Fruit fly (Drosophila melanogaster): Measurements from ENCODE around the gene CG8032.

Gene CG8032

DNA sequence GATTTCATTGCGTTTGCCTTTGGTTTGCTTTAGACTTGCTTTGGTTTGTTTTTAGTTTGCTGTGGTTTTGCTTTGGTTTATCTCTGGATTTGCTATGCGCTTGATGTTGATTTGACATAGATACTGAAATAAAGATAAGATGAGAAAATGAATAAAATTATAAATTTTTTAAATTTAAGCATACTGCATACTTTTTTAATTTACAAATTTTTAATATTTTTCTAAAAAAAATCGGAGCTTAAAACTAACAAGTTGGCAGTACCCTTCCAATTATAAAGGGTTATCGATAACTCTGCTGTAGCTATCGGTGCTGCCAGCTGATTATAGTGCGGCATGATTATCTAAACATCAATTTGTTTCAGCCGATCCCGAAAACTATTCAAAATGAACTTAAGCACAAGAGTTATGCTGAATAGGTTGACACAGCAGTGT, 9.9 kb downstream of the CG8032 start, which contains the start of gene mRpL19 (continued):
- TF ChIP-seq CG15269 (tag; optimal IDR thresholded peaks at IDR 0.05) (peak; percentile 62), GATAe (GFP tag; conservative IDR thresholded peaks at IDR 0.05) (no peak), yki (optimal IDR thresholded peaks at IDR 0.05) (no peak), grau (tag; optimal IDR thresholded peaks at IDR 0.05) (peak; percentile 57), MBD-R2 (GFP tag; IDR thresholded peaks at IDR 0.05) (peak; percentile 84), NfI (GFP tag; optimal IDR thresholded peaks at IDR 0.05) (peak; percentile 44), MTF-1 (GFP tag; optimal IDR thresholded peaks at IDR 0.05; ENCODE audit: borderline replicate concordance) (no peak), cad (GFP tag; optimal IDR thresholded peaks at IDR 0.05) (no peak), CG30020 (tag; optimal IDR thresholded peaks at IDR 0.05) (peak; percentile 60), H2.0 (GFP tag; IDR thresholded peaks at IDR 0.05) (no peak), sens-2 (GFP tag; IDR thresholded peaks at IDR 0.05) (no peak), Side (GFP tag; optimal IDR thresholded peaks at IDR 0.05) (no peak), sisA (GFP tag; IDR thresholded peaks at IDR 0.05) (no peak), Stat92E (GFP tag; optimal IDR thresholded peaks at IDR 0.05) (no peak), CG12942 (GFP tag; optimal IDR thresholded peaks at IDR 0.05) (no peak), CG15073 (GFP tag; optimal IDR thresholded peaks at IDR 0.05) (no peak), CG10274 (GFP tag; optimal IDR thresholded peaks at IDR 0.05) (no peak), insv (GFP tag; optimal IDR thresholded peaks at IDR 0.05) (peak in 1 of 2 experiments; percentile 23), Oli (tag; optimal IDR thresholded peaks at IDR 0.05) (no peak), Hey (tag; optimal IDR thresholded peaks at IDR 0.05) (no peak), ken (GFP tag; IDR thresholded peaks at IDR 0.05) (no peak), Drgx (GFP tag; IDR thresholded peaks at IDR 0.05) (no peak), Ptx1 (GFP tag; IDR thresholded peaks at IDR 0.05) (no peak), twi (tag; optimal IDR thresholded peaks at IDR 0.05) (no peak), CG4404 (GFP tag; IDR thresholded peaks at IDR 0.05) (no peak), CG9215 (GFP tag; IDR thresholded peaks at IDR 0.05) (no peak), Nf-YC (tag; optimal IDR thresholded peaks at IDR 0.05) (peak; percentile 64), hkb (optimal IDR thresholded peaks at IDR 0.05) (no peak), hkb (GFP tag; IDR thresholded peaks at IDR 0.05) (peak; percentile 38; the same call in 1 of the 2 replicates), CG32767 (GFP tag; IDR thresholded peaks at IDR 0.05) (no peak), gsb-n (tag; optimal IDR thresholded peaks at IDR 0.05) (peak; percentile 73), CG8290 (GFP tag; optimal IDR thresholded peaks at IDR 0.05) (peak; percentile 45), CG8290 (tag; optimal IDR thresholded peaks at IDR 0.05) (no peak), gsb (GFP tag; IDR thresholded peaks at IDR 0.05) (no peak), ara (GFP tag; IDR thresholded peaks at IDR 0.05) (no peak), lov (optimal IDR thresholded peaks at IDR 0.05) (no peak), lov (GFP tag; IDR thresholded peaks at IDR 0.05) (no peak), H15 (GFP tag; IDR thresholded peaks at IDR 0.05) (no peak), CG18619 (GFP tag; optimal IDR thresholded peaks at IDR 0.05) (no peak), CG4282 (GFP tag; optimal IDR thresholded peaks at IDR 0.05) (no peak), lab (GFP tag; optimal IDR thresholded peaks at IDR 0.05) (no peak), D19A (tag; optimal IDR thresholded peaks at IDR 0.05) (peak; percentile 64), CG17186 (GFP tag; optimal IDR thresholded peaks at IDR 0.05) (no peak), otp (GFP tag; IDR thresholded peaks at IDR 0.05) (no peak), CG11085 (GFP tag; IDR thresholded peaks at IDR 0.05) (no peak), CG10267 (tag; optimal IDR thresholded peaks at IDR 0.05) (peak; percentile 68), B-H1 (GFP tag; IDR thresholded peaks at IDR 0.05) (no peak), HmgZ (tag; optimal IDR thresholded peaks at IDR 0.05) (peak; percentile 17), tgo (GFP tag; IDR thresholded peaks at IDR 0.05) (no peak), peb (GFP tag; IDR thresholded peaks at IDR 0.05) (no peak), CG15601 (tag; optimal IDR thresholded peaks at IDR 0.05) (peak; percentile 65), ham (GFP tag; IDR thresholded peaks at IDR 0.05) (no peak), dan (GFP tag; IDR thresholded peaks at IDR 0.05) (no peak), vvl (GFP tag; IDR thresholded peaks at IDR 0.05) (no peak)
